Fruit fly (Drosophila melanogaster) ovary, adult (tissue): ENCODE results near the gene red.

Experiments used
- CG17801 ChIP-seq: fragments of 200-800 bp; optimal IDR thresholded peaks from 2 replicates; lab custom pipeline; 2019; ENCODE audit warnings: missing biosample characterization, mild to moderate bottlenecking, missing genetic modification characterization, moderate library complexity; ENCODE audit not compliant: partially characterized antibody

The red gene

dm6 chr3R:14283042-14283626, 5.7 kb upstream of the red start:
- TF ChIP-seq CG17801 (GFP tag; lab: Kevin White, UChicago): no peak

- peak; percentile 91 for TF ChIP-seq CG17801 (GFP tag; lab: Kevin White, UChicago)
Measured at dm6 chr3R:14283754-14284421, 5.0 kb upstream of the red start.

dm6 chr3R:14284422-14284760, 4.5 kb upstream of the red start:
- TF ChIP-seq CG17801 (GFP tag; lab: Kevin White, UChicago): no peak

dm6 chr3R:14285059-14285953, 3.6 kb upstream of the red start:
- no peak for TF ChIP-seq CG17801 (GFP tag; lab: Kevin White, UChicago)

dm6 chr3R:14286320-14287190, 2.3 kb upstream of the red start, which contains the start of gene trx:
Gene trx (minus strand): TSS chr3R:14286903.
- TF ChIP-seq CG17801 (GFP tag; lab: Kevin White, UChicago): peak; percentile 39

dm6 chr3R:14287980-14288379, 891 bp upstream of the red start:
- no peak for TF ChIP-seq CG17801 (GFP tag; lab: Kevin White, UChicago)

- TF ChIP-seq CG17801 (GFP tag; lab: Kevin White, UChicago): peak; percentile 41
Measured at dm6 chr3R:14289958-14290835, 1.3 kb downstream of the red start.

dm6 chr3R:14291431-14291830, 2.6 kb downstream of the red start:
- TF ChIP-seq CG17801 (GFP tag; lab: Kevin White, UChicago): peak; percentile 69

- TF ChIP-seq CG17801 (GFP tag; lab: Kevin White, UChicago): no peak
Measured at dm6 chr3R:14292307-14292711, 3.4 kb downstream of the red start.

- no peak for TF ChIP-seq CG17801 (GFP tag; lab: Kevin White, UChicago)
Measured at dm6 chr3R:14294397-14295018, 5.6 kb downstream of the red start.

- no peak for TF ChIP-seq CG17801 (GFP tag; lab: Kevin White, UChicago)
Measured at dm6 chr3R:14296126-14296525, 7.3 kb downstream of the red start.

- no peak for TF ChIP-seq CG17801 (GFP tag; lab: Kevin White, UChicago)
Measured at dm6 chr3R:14296700-14297099, 7.8 kb downstream of the red start.

- TF ChIP-seq CG17801 (GFP tag; lab: Kevin White, UChicago): no peak
Measured at dm6 chr3R:14297489-14297888, 8.6 kb downstream of the red start.
